Worm (Caenorhabditis elegans): ENCODE data around the gene msra-1.

ce11 chrII:7368761-7369160, 4.9 kb upstream of the msra-1 start, which contains the start of gene F43E2.6:
- TF ChIP-seq med-1 (GFP tag; optimal IDR thresholded peaks at IDR 0.05; ENCODE audit: insufficient read depth), result no peak
- TF ChIP-seq flt-1 (GFP tag; IDR thresholded peaks at IDR 0.05), result no peak
- TF ChIP-seq ztf-23 (GFP tag; IDR thresholded peaks at IDR 0.05), result no peak
- TF ChIP-seq T22C8.4 (GFP tag; IDR thresholded peaks at IDR 0.05), result no peak
- TF ChIP-seq klf-2 (GFP tag; conservative IDR thresholded peaks at IDR 0.05), result no peak
- TF ChIP-seq tab-1 (GFP tag; IDR thresholded peaks at IDR 0.05), result no peak
- no peak for TF ChIP-seq ztf-29 (GFP tag; IDR thresholded peaks at IDR 0.05)
- no peak for TF ChIP-seq cog-1 (tag; optimal IDR thresholded peaks at IDR 0.05)
